Worm (Caenorhabditis elegans) whole organism, mixed stage, embryonic: ENCODE measurements around the gene C50C3.1.

Source experiments
- bed-3 ChIP-seq: fragments of 200-800 bp; sonication (Bioruptor generic); optimal IDR thresholded peaks from 3 replicates; lab custom pipeline; 2018; ENCODE audit warnings: mild to moderate bottlenecking, missing genetic modification characterization, moderate library complexity, missing compliant biosample characterization
- ceh-39 ChIP-seq: fragments of 150-350 bp; optimal IDR thresholded peaks from 2 replicates; lab custom pipeline; 2014; ENCODE audit warnings: missing biosample characterization, missing genetic modification characterization
- elt-1 ChIP-seq: sonication (generic microtip); optimal IDR thresholded peaks from 2 replicates; lab custom pipeline; 2017; ENCODE audit warnings: missing genetic modification characterization, mild to moderate bottlenecking, missing compliant biosample characterization, antibody characterized with exemption, moderate library complexity, borderline replicate concordance; ENCODE audit not compliant: insufficient read depth
- elt-3 ChIP-seq: fragments of 150-350 bp; optimal IDR thresholded peaks from 2 replicates; lab custom pipeline; 2014; ENCODE audit warnings: missing biosample characterization, missing genetic modification characterization
- lsy-2 ChIP-seq: fragments of 150-350 bp; optimal IDR thresholded peaks from 2 replicates; lab custom pipeline; 2014; ENCODE audit warnings: missing biosample characterization, missing genetic modification characterization
- nhr-28 ChIP-seq: fragments of 150-350 bp; optimal IDR thresholded peaks from 2 replicates; lab custom pipeline; 2014; ENCODE audit warnings: missing biosample characterization, missing genetic modification characterization
- snpc-4 ChIP-seq: fragments of 150-350 bp; optimal IDR thresholded peaks from 2 replicates; lab custom pipeline; 2014; ENCODE audit warnings: missing biosample characterization, missing genetic modification characterization

DNA sequence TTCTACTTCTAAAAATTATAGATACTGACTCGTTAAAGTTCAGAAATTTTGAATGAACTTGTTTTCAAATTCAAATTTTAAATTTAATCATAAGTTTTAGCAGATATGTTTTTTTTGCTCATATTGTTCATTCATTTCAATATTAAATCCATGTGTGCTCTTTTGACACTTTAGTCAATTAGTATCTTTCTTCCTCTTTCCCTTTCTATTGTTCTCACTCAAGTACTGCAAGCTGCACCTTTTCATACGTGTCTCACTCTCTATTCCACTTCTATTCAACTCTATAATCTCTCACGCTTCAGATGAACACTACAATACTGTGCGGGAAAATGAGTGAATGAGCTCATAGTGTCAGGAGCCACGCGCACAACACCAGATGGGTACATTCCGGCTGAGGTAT, 26.1 kb downstream of the C50C3.1 start, which contains the start of gene C30A5.16:
- TF ChIP-seq nhr-28 (tag; lab: Kevin White, UChicago) (no peak), snpc-4 (tag; lab: Kevin White, UChicago) (no peak), lsy-2 (no peak), elt-1 (tag; lab: Kevin White, UChicago) (no peak), bed-3 (no peak), elt-3 (tag; lab: Kevin White, UChicago) (no peak), ceh-39 (tag; lab: Kevin White, UChicago) (no peak)
